Worm (Caenorhabditis elegans) whole organism, L2 larva: Measurements from ENCODE around the gene F41C3.7.

Source experiments
- ama-1 ChIP-seq: fragments of 150-350 bp; optimal IDR thresholded peaks from 2 replicates; lab custom pipeline; 2018; ENCODE audit warnings: inconsistent platforms
- ceh-82 ChIP-seq: fragments of 150-350 bp; optimal IDR thresholded peaks from 2 replicates; lab custom pipeline; 2014; ENCODE audit warnings: missing biosample characterization, missing genetic modification characterization
- elt-1 ChIP-seq: fragments of 150-350 bp; optimal IDR thresholded peaks from 2 replicates; lab custom pipeline; 2014; ENCODE audit warnings: missing biosample characterization, missing genetic modification characterization
- elt-3 ChIP-seq: sonication (generic microtip); optimal IDR thresholded peaks from 2 replicates; lab custom pipeline; 2017; ENCODE audit warnings: missing biosample characterization, missing genetic modification characterization
- fos-1 ChIP-seq: fragments of 150-350 bp; optimal IDR thresholded peaks from 2 replicates; lab custom pipeline; 2014; ENCODE audit warnings: missing biosample characterization, missing genetic modification characterization
- nhr-77 ChIP-seq: fragments of 150-350 bp; optimal IDR thresholded peaks from 2 replicates; lab custom pipeline; 2014; ENCODE audit warnings: missing biosample characterization, missing genetic modification characterization
- peb-1 ChIP-seq: fragments of 150-350 bp; optimal IDR thresholded peaks from 2 replicates; lab custom pipeline; 2014; ENCODE audit warnings: missing biosample characterization, missing genetic modification characterization
- zag-1 ChIP-seq: fragments of 150-350 bp; optimal IDR thresholded peaks from 2 replicates; lab custom pipeline; 2014; ENCODE audit warnings: missing biosample characterization, missing genetic modification characterization

DNA sequence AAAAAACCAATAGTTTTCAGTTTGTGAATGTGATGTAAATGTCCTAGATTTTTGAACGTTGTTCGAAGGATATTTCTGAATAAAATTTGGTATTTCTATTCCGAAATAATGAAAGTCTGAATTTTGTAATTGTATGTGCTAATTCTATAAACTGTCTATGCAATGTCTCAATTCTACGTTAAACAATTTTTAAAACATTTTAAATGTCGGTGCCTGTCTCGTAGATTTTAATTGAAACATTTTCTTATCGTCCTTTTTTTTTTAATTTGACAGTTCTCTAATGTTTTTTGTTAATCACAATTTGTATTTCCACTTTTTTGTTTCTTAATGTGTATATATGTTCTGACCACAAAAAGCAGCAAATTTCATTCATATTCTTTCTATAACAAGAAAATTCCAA is at the start of gene F41C3.7:
- no peak for TF ChIP-seq nhr-77 (tag; lab: Kevin White, UChicago)
- no peak for TF ChIP-seq elt-1 (tag; lab: Kevin White, UChicago)
- no peak for TF ChIP-seq elt-3 (tag; lab: Kevin White, UChicago)
- TF ChIP-seq ama-1 (lab: Kevin White, UChicago): no peak
- no peak for TF ChIP-seq zag-1 (tag; lab: Kevin White, UChicago)
- TF ChIP-seq ceh-82 (tag; lab: Kevin White, UChicago): no peak
- TF ChIP-seq peb-1 (tag; lab: Kevin White, UChicago): no peak
- no peak for TF ChIP-seq fos-1 (tag; lab: Kevin White, UChicago)
